Worm (Caenorhabditis elegans) whole organism, L1 larva: ENCODE data around the gene F29B9.8.
A peak's percentile ranks its signal among the peaks of the same experiment; 100 is the strongest.

Source experiments
- C04F5.9 ChIP-seq: sonication (generic microtip); optimal IDR thresholded peaks from 2 replicates; lab custom pipeline; 2016; ENCODE audit warnings: missing genetic modification characterization, missing compliant biosample characterization
- C34B4.2 ChIP-seq: sonication (generic microtip); optimal IDR thresholded peaks from 2 replicates; lab custom pipeline; 2017; ENCODE audit warnings: mild to moderate bottlenecking, missing genetic modification characterization, missing compliant biosample characterization
- F16B12.6 ChIP-seq: fragments of 150-350 bp; optimal IDR thresholded peaks from 2 replicates; lab custom pipeline; 2014; ENCODE audit warnings: missing biosample characterization, missing genetic modification characterization
- Y116A8C.19 ChIP-seq: sonication (generic microtip); optimal IDR thresholded peaks from 2 replicates; lab custom pipeline; 2016; ENCODE audit warnings: missing compliant biosample characterization, missing genetic modification characterization, borderline replicate concordance
- alr-1 ChIP-seq: fragments of 200-800 bp; sonication (Bioruptor generic); optimal IDR thresholded peaks from 2 replicates; lab custom pipeline; 2018; ENCODE audit warnings: borderline replicate concordance, mild to moderate bottlenecking, missing genetic modification characterization, missing compliant biosample characterization
- ama-1 ChIP-seq: fragments of 150-350 bp; optimal IDR thresholded peaks from 2 replicates; lab custom pipeline; 2014
- blmp-1 ChIP-seq: fragments of 150-350 bp; optimal IDR thresholded peaks from 2 replicates; lab custom pipeline; 2014; ENCODE audit warnings: missing biosample characterization, missing genetic modification characterization
- ceh-63 ChIP-seq: fragments of 200-800 bp; sonication (Bioruptor generic); optimal IDR thresholded peaks from 2 replicates; lab custom pipeline; 2018; ENCODE audit warnings: mild to moderate bottlenecking, missing genetic modification characterization, missing compliant biosample characterization
- ceh-88 ChIP-seq: fragments of 200-800 bp; sonication (Bioruptor generic); IDR thresholded peaks from 2 replicates; pipeline ENCODE4 v1.3.6; 2022; ENCODE audit warnings: missing genetic modification characterization, missing compliant biosample characterization
- dsc-1 ChIP-seq: sonication (generic microtip); optimal IDR thresholded peaks from 2 replicates; lab custom pipeline; 2016; ENCODE audit warnings: mild to moderate bottlenecking, missing genetic modification characterization, missing compliant biosample characterization
- efl-1 ChIP-seq, 4 experiments: fragments of 150-350 bp; optimal IDR thresholded peaks in 3 of 4; peaks in 1 of 4; 1 replicate in 1 of 4; 2 replicates in 3 of 4; lab custom pipeline; 2014; ENCODE audit warnings: missing biosample characterization in 2 of 4, missing genetic modification characterization in 2 of 4, missing genetic modification reagents in 2 of 4
- efl-3 ChIP-seq: fragments of 200-800 bp; sonication (Bioruptor generic); optimal IDR thresholded peaks from 2 replicates; lab custom pipeline; 2018; ENCODE audit warnings: mild to moderate bottlenecking, missing genetic modification characterization, missing compliant biosample characterization
- elt-2 ChIP-seq: sonication (generic microtip); optimal IDR thresholded peaks from 2 replicates; lab custom pipeline; 2016; ENCODE audit warnings: missing genetic modification characterization, mild to moderate bottlenecking, inconsistent platforms, missing compliant biosample characterization, missing genetic modification reagents
- elt-3 ChIP-seq, 6 experiments: fragments of 150-350 bp in 1 of 6; sonication (generic microtip); optimal IDR thresholded peaks; 2 replicates each; lab custom pipeline; 2017 to 2018; ENCODE audit warnings: missing biosample characterization in 6 of 6, missing genetic modification characterization in 6 of 6, inconsistent platforms in 1 of 6
- fkh-8 ChIP-seq: sonication (generic microtip); optimal IDR thresholded peaks from 2 replicates; lab custom pipeline; 2016; ENCODE audit warnings: mild to moderate bottlenecking, missing genetic modification characterization, missing compliant biosample characterization
- grh-1 ChIP-seq: fragments of 200-800 bp; sonication (Bioruptor generic); IDR thresholded peaks from 2 replicates; pipeline ENCODE4 v1.3.6; 2022; ENCODE audit warnings: missing genetic modification reagents, missing genetic modification characterization, missing compliant biosample characterization
- hlh-17 ChIP-seq: fragments of 200-800 bp; sonication (Bioruptor generic); optimal IDR thresholded peaks from 2 replicates; lab custom pipeline; 2018; ENCODE audit warnings: missing genetic modification characterization, mild to moderate bottlenecking, missing compliant biosample characterization, moderate library complexity, borderline replicate concordance
- hlh-4 ChIP-seq: sonication (generic microtip); optimal IDR thresholded peaks from 2 replicates; lab custom pipeline; 2016; ENCODE audit warnings: mild to moderate bottlenecking, missing genetic modification characterization, missing compliant biosample characterization
- irx-1 ChIP-seq: sonication (generic microtip); optimal IDR thresholded peaks from 2 replicates; lab custom pipeline; 2016; ENCODE audit warnings: missing genetic modification characterization, missing compliant biosample characterization
- isw-1 ChIP-seq: fragments of 200-800 bp; sonication (Bioruptor generic); IDR thresholded peaks from 2 replicates; pipeline ENCODE4 v1.3.6; 2022; ENCODE audit warnings: missing genetic modification characterization, missing compliant biosample characterization
- lin-14 ChIP-seq: fragments of 200-800 bp; sonication (Bioruptor generic); optimal IDR thresholded peaks from 2 replicates; lab custom pipeline; 2018; ENCODE audit warnings: mild to moderate bottlenecking, missing genetic modification characterization, moderate library complexity, missing compliant biosample characterization
- lin-15B ChIP-seq: fragments of 150-350 bp; sonication (generic microtip); optimal IDR thresholded peaks from 3 replicates; lab custom pipeline; 2014; ENCODE audit warnings: missing biosample characterization, missing genetic modification characterization
- lin-35 ChIP-seq, 2 experiments: fragments of 150-350 bp; optimal IDR thresholded peaks; 2 replicates each; lab custom pipeline; 2014; ENCODE audit warnings: missing biosample characterization in 2 of 2, missing genetic modification characterization in 2 of 2, missing genetic modification reagents in 2 of 2
- mep-1 ChIP-seq: fragments of 150-350 bp; optimal IDR thresholded peaks from 2 replicates; lab custom pipeline; 2014; ENCODE audit warnings: missing biosample characterization, missing genetic modification characterization
- nhr-85 ChIP-seq: sonication (generic microtip); peaks from one replicate; lab custom pipeline; 2016; ENCODE audit warnings: missing genetic modification characterization, inconsistent platforms, missing compliant biosample characterization
- pax-3 ChIP-seq: fragments of 200-800 bp; sonication (Bioruptor generic); optimal IDR thresholded peaks from 2 replicates; lab custom pipeline; 2018; ENCODE audit warnings: mild to moderate bottlenecking, missing genetic modification characterization, moderate library complexity, missing compliant biosample characterization
- pqm-1 ChIP-seq: sonication (generic microtip); optimal IDR thresholded peaks from 3 replicates; lab custom pipeline; 2017; ENCODE audit warnings: missing biosample characterization, missing genetic modification characterization
- snpc-4 ChIP-seq: fragments of 150-350 bp; optimal IDR thresholded peaks from 2 replicates; lab custom pipeline; 2014; ENCODE audit warnings: missing biosample characterization, missing genetic modification characterization
- snu-23 ChIP-seq: sonication (generic microtip); optimal IDR thresholded peaks from 2 replicates; lab custom pipeline; 2016; ENCODE audit warnings: missing genetic modification characterization, missing compliant biosample characterization
- tlp-1 ChIP-seq: fragments of 150-350 bp; optimal IDR thresholded peaks from 2 replicates; lab custom pipeline; 2014; ENCODE audit warnings: missing biosample characterization, missing genetic modification characterization
- unc-98 ChIP-seq: fragments of 200-800 bp; sonication (Bioruptor generic); IDR thresholded peaks from 2 replicates; pipeline ENCODE4 v1.3.6; 2022; ENCODE audit warnings: missing genetic modification characterization, missing compliant biosample characterization
- zag-1 ChIP-seq: fragments of 150-350 bp; optimal IDR thresholded peaks from 2 replicates; lab custom pipeline; 2014; ENCODE audit warnings: missing biosample characterization, missing genetic modification characterization
- ztf-11 ChIP-seq, 2 experiments: sonication (generic microtip); optimal IDR thresholded peaks; 2 replicates each; lab custom pipeline; 2016 to 2017; ENCODE audit warnings: missing genetic modification characterization in 2 of 2, missing biosample characterization in 1 of 2, missing compliant biosample characterization in 1 of 2

The F29B9.8 gene

DNA sequence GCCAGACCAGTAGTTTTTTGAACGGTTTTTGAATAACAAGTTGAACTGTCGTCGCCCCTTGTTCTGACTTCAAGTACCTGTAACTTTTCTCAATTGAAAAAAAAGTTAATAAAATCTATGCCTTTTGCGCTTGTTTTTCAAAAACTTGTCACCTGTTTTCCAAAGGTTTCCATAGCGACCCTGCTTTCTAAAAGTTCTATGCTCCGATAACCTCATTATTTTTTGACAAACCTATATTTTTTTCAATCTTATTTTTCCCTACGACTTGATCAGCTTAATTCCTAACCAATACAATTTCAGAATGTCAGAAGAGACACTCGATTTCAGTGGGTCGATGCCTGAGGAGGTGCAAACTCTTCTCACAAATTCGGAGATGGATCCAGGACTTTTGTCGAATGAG lies at the start of gene F29B9.8:
TSS of gene F29B9.8 (plus strand) at position 301 of the 400 bp plus-strand sequence.
- TF ChIP-seq mep-1 (tag; lab: Kevin White, UChicago) (no peak), efl-1 (optimal IDR thresholded peaks at IDR 0.05; lab: Kevin White, UChicago) (no peak), efl-1 (GFP tag; optimal IDR thresholded peaks at IDR 0.05 in 1 of 2; lab: Kevin White, UChicago) (peak in 1 of 2 experiments; percentile 29), lin-15B (tag; lab: Kevin White, UChicago) (no peak)

DNA sequence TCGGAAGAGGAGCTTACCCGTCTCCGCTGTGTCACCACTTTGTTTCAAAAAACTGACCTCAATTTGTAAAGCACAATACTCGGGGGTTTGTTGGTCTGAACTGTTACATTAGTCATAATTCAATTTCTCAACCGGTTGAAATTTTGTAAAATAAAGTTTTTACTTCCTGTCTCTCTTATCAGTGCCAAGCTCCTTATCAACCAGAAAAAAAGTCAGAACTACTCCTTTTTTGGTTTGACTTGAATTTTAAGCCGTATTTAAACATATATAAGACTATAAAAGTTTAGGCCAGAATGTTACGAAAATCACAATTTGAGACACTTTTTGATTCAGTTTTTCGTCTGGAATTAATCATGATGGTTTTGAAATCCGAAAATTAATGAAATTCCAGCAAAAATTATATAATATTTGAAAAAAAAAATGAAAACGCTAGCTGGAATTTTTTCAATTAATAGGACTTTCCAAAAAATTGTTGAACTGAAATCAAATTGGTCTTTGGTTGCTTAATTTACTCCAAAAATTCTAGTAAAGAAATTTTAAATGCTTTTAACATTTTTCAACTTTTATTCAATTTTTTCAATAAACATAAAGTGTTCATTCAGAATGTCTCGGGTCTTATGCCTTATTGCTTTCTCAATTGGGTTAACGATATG lies 48.0 kb upstream of the F29B9.8 start, which contains the start of gene F19C7.2:
TSS of gene F19C7.2 (plus strand) at position 603 of the 653 bp plus-strand sequence.
- TF ChIP-seq nhr-85 (tag; lab: Kevin White, UChicago) (peak; percentile 28), elt-2 (tag; lab: Kevin White, UChicago) (peak; percentile 71), F16B12.6 (no peak)

DNA sequence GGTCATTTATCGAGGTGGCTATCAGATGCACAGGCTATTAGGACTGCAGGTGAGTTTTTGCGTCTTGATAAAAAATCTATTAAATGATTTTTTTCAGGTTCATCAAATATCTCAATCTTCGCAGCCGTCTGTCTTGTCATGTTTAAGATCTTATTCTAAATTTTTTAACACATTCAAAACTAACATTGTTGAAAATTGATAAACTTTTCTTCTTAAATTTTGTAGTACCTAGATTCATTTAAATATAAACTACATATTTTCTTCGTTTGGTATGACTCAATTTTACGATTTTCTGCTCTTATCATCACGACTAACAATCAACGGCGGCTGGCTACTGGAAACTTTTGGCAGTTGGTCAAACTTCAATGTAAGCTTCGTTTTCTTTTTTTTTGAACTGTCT lies 44.9 kb upstream of the F29B9.8 start, which contains the start of gene F19C7.4:
TSS of gene F19C7.4 (plus strand) at position 301 of the 400 bp plus-strand sequence.
- TF ChIP-seq ama-1 (lab: Kevin White, UChicago) (no peak), snu-23 (GFP tag; lab: Kevin White, UChicago) (no peak), efl-1 (optimal IDR thresholded peaks at IDR 0.05; lab: Kevin White, UChicago) (no peak), efl-1 (GFP tag; optimal IDR thresholded peaks at IDR 0.05 in 1 of 2; lab: Kevin White, UChicago) (peak in 1 of 2 experiments; percentile 67), ceh-63 (no peak), hlh-17 (GFP tag; lab: Kevin White, UChicago) (no peak), lin-14 (GFP tag; lab: Kevin White, UChicago) (no peak)
- TF ChIP-seq, all 84 proteins: peak for 1

DNA sequence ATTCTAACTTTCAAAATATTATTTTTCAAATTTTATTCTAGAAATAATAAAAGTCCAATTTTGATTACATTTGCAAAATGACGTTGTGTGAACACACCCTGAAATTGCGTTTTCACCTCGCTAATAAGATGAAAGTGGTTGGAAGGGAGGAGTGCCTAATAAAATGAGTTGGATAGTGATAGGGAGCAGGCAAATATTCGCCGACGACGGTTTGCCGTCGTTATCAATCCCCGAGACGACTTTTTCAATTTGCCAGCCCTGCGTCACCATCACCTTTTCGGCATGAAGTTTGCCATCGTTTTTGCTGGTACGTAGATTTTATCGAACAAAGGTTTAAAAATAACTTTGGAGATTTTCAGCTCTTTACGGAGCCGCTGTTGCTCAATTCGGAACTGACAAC lies 41.9 kb upstream of the F29B9.8 start, which contains the start of gene nspg-10:
TSS of gene nspg-10 (plus strand) at position 179 of the 400 bp plus-strand sequence.
- TF ChIP-seq unc-98 (GFP tag; lab: Robert Waterston, UW) = no peak
- TF ChIP-seq hlh-4 (tag; lab: Kevin White, UChicago) = no peak
- peak; percentile 34 for TF ChIP-seq elt-2 (tag; lab: Kevin White, UChicago)

DNA sequence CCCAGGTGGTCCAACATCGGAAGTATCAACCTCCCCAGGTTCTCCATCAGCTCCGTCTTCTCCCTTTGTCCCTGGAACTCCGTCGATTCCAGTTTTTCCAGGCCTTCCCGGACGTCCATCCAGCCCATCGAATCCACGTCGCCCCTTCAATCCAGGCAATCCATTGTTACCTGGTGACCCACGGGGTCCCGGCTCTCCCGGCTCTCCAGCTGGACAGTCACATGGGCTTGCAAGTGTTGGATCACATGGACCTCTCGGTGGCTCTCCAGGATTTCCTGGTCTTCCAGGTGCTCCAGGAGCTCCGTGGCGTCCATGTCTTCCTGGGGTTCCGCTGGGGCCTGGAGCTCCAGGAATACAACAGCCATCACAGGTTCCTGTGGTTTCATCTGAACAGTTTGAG lies 38.8 kb upstream of the F29B9.8 start:
- TF ChIP-seq alr-1 (no peak), blmp-1 (no peak), Y116A8C.19 (tag; lab: Kevin White, UChicago) (no peak), hlh-4 (tag; lab: Kevin White, UChicago) (no peak), elt-3 (tag; optimal IDR thresholded peaks at IDR 0.05; lab: Kevin White, UChicago) (no peak), snpc-4 (tag; lab: Kevin White, UChicago) (no peak), lin-35 (GFP tag; optimal IDR thresholded peaks at IDR 0.05; lab: Kevin White, UChicago) (no peak), pax-3 (tag; lab: Kevin White, UChicago) (no peak), isw-1 (GFP tag; lab: Robert Waterston, UW) (no peak), zag-1 (tag; lab: Kevin White, UChicago) (no peak), grh-1 (GFP tag; lab: Robert Waterston, UW) (no peak), pqm-1 (no peak), C04F5.9 (tag; lab: Kevin White, UChicago) (no peak)

ce11 chrIV:4609568-4609967 lies 37.9 kb upstream of the F29B9.8 start, which contains the start of gene col-110:
TSS of gene col-110 (minus strand) at chrIV:4609668.
- no peak for TF ChIP-seq ceh-88 (GFP tag; lab: Robert Waterston, UW)
- no peak for TF ChIP-seq ztf-11 (tag; optimal IDR thresholded peaks at IDR 0.05; lab: Kevin White, UChicago)
- TF ChIP-seq mep-1 (tag; lab: Kevin White, UChicago) = no peak

- TF ChIP-seq irx-1 (tag; lab: Kevin White, UChicago) = no peak
- peak; percentile 61 for TF ChIP-seq dsc-1 (tag; lab: Kevin White, UChicago)
- TF ChIP-seq grh-1 (GFP tag; lab: Robert Waterston, UW) = no peak
- peak; percentile 61 for TF ChIP-seq pax-3 (tag; lab: Kevin White, UChicago)
- TF ChIP-seq efl-3 (GFP tag; lab: Kevin White, UChicago) = no peak
- TF ChIP-seq efl-1 (optimal IDR thresholded peaks at IDR 0.05; lab: Kevin White, UChicago) = no peak
- TF ChIP-seq efl-1 (GFP tag; optimal IDR thresholded peaks at IDR 0.05 in 1 of 2; lab: Kevin White, UChicago) = peak in 1 of 2 experiments; percentile 39
- TF ChIP-seq fkh-8 (tag; lab: Kevin White, UChicago) = peak; percentile 48
- TF ChIP-seq tlp-1 (tag; lab: Kevin White, UChicago) = no peak
- TF ChIP-seq C34B4.2 (tag; lab: Kevin White, UChicago) = no peak
- TF ChIP-seq nhr-85 (tag; lab: Kevin White, UChicago) = peak; percentile 62
- TF ChIP-seq, all 84 proteins: peak for 5
These were observed 35.7 kb upstream of the F29B9.8 start for ce11 chrIV:4611740-4612139.
